Worm (Caenorhabditis elegans): Measurements from ENCODE around the gene C47D12.2.

The C47D12.2 gene

DNA sequence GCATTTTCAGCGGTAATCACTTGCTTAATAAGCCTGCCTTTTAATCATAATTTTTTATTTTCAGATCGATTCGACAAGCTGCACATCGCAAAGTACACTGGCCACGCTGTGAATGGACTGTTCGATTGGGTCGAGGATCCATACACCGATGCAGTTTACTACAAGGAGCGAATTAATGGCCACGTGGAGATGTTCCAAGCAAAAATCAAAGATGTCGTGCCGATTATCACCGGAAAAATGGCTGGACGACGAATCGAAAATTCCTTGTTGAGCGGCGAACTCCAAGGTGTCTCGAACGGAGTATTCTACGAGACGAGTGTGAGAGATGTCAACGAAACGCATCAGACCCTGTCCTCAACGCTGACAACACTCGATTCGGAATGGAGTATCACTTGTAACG is 51.3 kb downstream of the C47D12.2 start:
- TF ChIP-seq unc-62 (GFP tag; optimal IDR thresholded peaks at IDR 0.05): no peak

DNA sequence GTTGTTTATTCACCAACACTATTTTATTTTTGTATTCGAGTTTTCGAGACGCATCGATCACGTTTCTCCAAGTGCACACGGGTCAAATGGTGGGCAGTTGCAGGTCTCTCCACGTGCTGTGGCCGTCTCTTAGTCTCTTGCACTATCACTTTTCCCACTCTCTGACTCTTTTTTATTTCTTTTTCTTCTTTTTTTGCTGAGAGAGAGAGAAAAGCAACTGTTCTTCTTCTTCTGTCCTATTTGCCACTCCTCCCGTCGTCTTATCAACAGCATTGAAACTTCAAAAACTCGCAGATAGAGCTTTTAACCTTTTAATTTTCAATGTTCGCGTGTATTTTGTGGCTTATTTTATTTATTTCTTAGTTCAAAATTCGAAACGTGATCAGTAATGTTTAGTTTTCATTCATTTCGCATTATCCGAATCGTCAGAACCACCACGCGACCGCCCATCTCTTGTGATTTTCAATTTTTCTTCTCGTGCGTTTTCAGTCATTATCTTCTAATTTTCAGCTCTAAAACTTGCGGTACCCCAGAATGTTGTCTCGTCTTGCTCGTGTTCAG is 52.5 kb downstream of the C47D12.2 start, which contains the start of gene alh-8:
Gene alh-8, plus strand, starts transcription at position 511 of the 561 bp plus-strand sequence.
- no peak for TF ChIP-seq unc-62 (GFP tag; optimal IDR thresholded peaks at IDR 0.05)
